Worm (Caenorhabditis elegans): Measurements from ENCODE around the gene pid-5.
"Not testable (repeated sequence)": the region's sequence is repeated elsewhere in the genome, so short reads cannot be mapped to it uniquely, and the experiment has no call there.

pid-5 gene

ce11 chrV:4195283-4195682 lies 19.6 kb downstream of the pid-5 start, which contains the start of gene algn-5:
TSS of gene algn-5 (plus strand) at chrV:4195577.
- no peak for TF ChIP-seq ama-1 (optimal IDR thresholded peaks at IDR 0.05)
- no peak for TF ChIP-seq zag-1 (tag; optimal IDR thresholded peaks at IDR 0.05)
- no peak for TF ChIP-seq ZK546.5 (tag; optimal IDR thresholded peaks at IDR 0.05)
- no peak for TF ChIP-seq lin-15B (tag; optimal IDR thresholded peaks at IDR 0.05)
- TF ChIP-seq elt-3 (tag; optimal IDR thresholded peaks at IDR 0.05): no peak
- no peak for TF ChIP-seq jun-1 (tag; optimal IDR thresholded peaks at IDR 0.05)
- TF ChIP-seq unc-62 (GFP tag; optimal IDR thresholded peaks at IDR 0.05): no peak
- no peak for TF ChIP-seq eor-1 (tag; optimal IDR thresholded peaks at IDR 0.05)
- TF ChIP-seq nhr-67 (tag; optimal IDR thresholded peaks at IDR 0.05): no peak
- TF ChIP-seq fos-1 (tag; optimal IDR thresholded peaks at IDR 0.05): no peak
- TF ChIP-seq fkh-10 (GFP tag; optimal IDR thresholded peaks at IDR 0.05): no peak
- TF ChIP-seq unc-39 (tag; optimal IDR thresholded peaks at IDR 0.05): no peak
- TF ChIP-seq hmg-11 (tag; optimal IDR thresholded peaks at IDR 0.05): no peak
- no peak for TF ChIP-seq R02D3.7 (tag; optimal IDR thresholded peaks at IDR 0.05)
- TF ChIP-seq sea-2 (GFP tag; optimal IDR thresholded peaks at IDR 0.05): no peak
- no peak for TF ChIP-seq elt-2 (tag; optimal IDR thresholded peaks at IDR 0.05)

- TF ChIP-seq ZK546.5 (tag; optimal IDR thresholded peaks at IDR 0.05) (no peak), egl-27 (tag; optimal IDR thresholded peaks at IDR 0.05) (no peak), ama-1 (optimal IDR thresholded peaks at IDR 0.05) (no peak)
These were observed 23.5 kb downstream of the pid-5 start, which contains the start of gene rpac-40 for ce11 chrV:4199185-4199584. TSS of gene rpac-40 (plus strand) at chrV:4199485.

ce11 chrV:4204421-4204820 lies 28.7 kb downstream of the pid-5 start, which contains the start of gene H43I07.1:
TSS of gene H43I07.1 (plus strand) at chrV:4204721.
- TF ChIP-seq ztf-4 (tag; optimal IDR thresholded peaks at IDR 0.05) (no peak), eor-1 (tag; optimal IDR thresholded peaks at IDR 0.05) (no peak), nhr-43 (tag; optimal IDR thresholded peaks at IDR 0.05; ENCODE audit: poor library complexity, severe bottlenecking) (no peak), egl-5 (tag; optimal IDR thresholded peaks at IDR 0.05) (no peak), elt-3 (tag; optimal IDR thresholded peaks at IDR 0.05) (no peak), unc-39 (tag; optimal IDR thresholded peaks at IDR 0.05) (no peak), nfya-1 (tag; optimal IDR thresholded peaks at IDR 0.05; ENCODE audit: insufficient read depth) (no peak)

ce11 chrV:4211521-4211920 lies 35.8 kb downstream of the pid-5 start:
- TF ChIP-seq ceh-28 (tag; optimal IDR thresholded peaks at IDR 0.05): no peak
- no peak for TF ChIP-seq nhr-12 (tag; optimal IDR thresholded peaks at IDR 0.05)
- TF ChIP-seq ceh-16 (tag; optimal IDR thresholded peaks at IDR 0.05): no peak
- no peak for TF ChIP-seq nhr-67 (tag; optimal IDR thresholded peaks at IDR 0.05)
- TF ChIP-seq fkh-10 (GFP tag; optimal IDR thresholded peaks at IDR 0.05): peak; percentile 75

- TF ChIP-seq ceh-9, nhr-67, zag-1 (tag; optimal IDR thresholded peaks at IDR 0.05): not testable (repeated sequence)
These were observed 40.2 kb downstream of the pid-5 start, which contains the start of gene H43I07.4 for ce11 chrV:4215856-4216255. TSS of gene H43I07.4 (plus strand) at chrV:4216156.

ce11 chrV:4216902-4217301 lies 41.2 kb downstream of the pid-5 start:
- TF ChIP-seq pqm-1 (tag; optimal IDR thresholded peaks at IDR 0.05) (no peak), hmg-11 (tag; optimal IDR thresholded peaks at IDR 0.05) (no peak), ceh-28 (tag; optimal IDR thresholded peaks at IDR 0.05) (no peak), jun-1 (tag; optimal IDR thresholded peaks at IDR 0.05) (no peak), snpc-4 (tag; optimal IDR thresholded peaks at IDR 0.05) (no peak), fkh-10 (GFP tag; optimal IDR thresholded peaks at IDR 0.05) (no peak), nfya-1 (tag; optimal IDR thresholded peaks at IDR 0.05; ENCODE audit: insufficient read depth) (no peak), egl-27 (tag; optimal IDR thresholded peaks at IDR 0.05) (no peak), ceh-16 (tag; optimal IDR thresholded peaks at IDR 0.05) (no peak), zag-1 (tag; optimal IDR thresholded peaks at IDR 0.05) (no peak), ceh-82 (tag; optimal IDR thresholded peaks at IDR 0.05) (no peak), nhr-43 (tag; optimal IDR thresholded peaks at IDR 0.05; ENCODE audit: poor library complexity, severe bottlenecking) (no peak), nhr-11 (tag; optimal IDR thresholded peaks at IDR 0.05) (no peak)

- TF ChIP-seq mml-1 (tag; optimal IDR thresholded peaks at IDR 0.05) (no peak), nfya-1 (tag; optimal IDR thresholded peaks at IDR 0.05; ENCODE audit: insufficient read depth) (peak; percentile 10), ztf-11 (tag; optimal IDR thresholded peaks at IDR 0.05) (no peak), egl-5 (tag; optimal IDR thresholded peaks at IDR 0.05) (no peak), nhr-67 (tag; optimal IDR thresholded peaks at IDR 0.05) (no peak), lin-39 (tag; optimal IDR thresholded peaks at IDR 0.05) (peak; percentile 24), mdl-1 (tag; optimal IDR thresholded peaks at IDR 0.05) (no peak), nhr-11 (tag; optimal IDR thresholded peaks at IDR 0.05) (no peak), ama-1 (optimal IDR thresholded peaks at IDR 0.05) (no peak), elt-3 (tag; optimal IDR thresholded peaks at IDR 0.05) (no peak), tbx-2 (tag; optimal IDR thresholded peaks at IDR 0.05) (no peak), nhr-43 (tag; optimal IDR thresholded peaks at IDR 0.05; ENCODE audit: poor library complexity, severe bottlenecking) (no peak), elt-1 (tag; optimal IDR thresholded peaks at IDR 0.05) (peak; percentile 46), lin-15B (tag; optimal IDR thresholded peaks at IDR 0.05) (no peak), aly-2 (tag; optimal IDR thresholded peaks at IDR 0.05) (no peak), nhr-12 (tag; optimal IDR thresholded peaks at IDR 0.05) (no peak), fkh-2 (tag; optimal IDR thresholded peaks at IDR 0.05) (no peak)
These were observed 42.6 kb downstream of the pid-5 start for ce11 chrV:4218268-4218667.
